Worm (Caenorhabditis elegans) whole organism, L4/young adult: ENCODE results near the gene C29F7.2.
"Not testable (repeated sequence)": the region's sequence is repeated elsewhere in the genome, so short reads cannot be mapped to it uniquely, and the experiment has no call there.

ENCODE experiments used
- W03F9.2 ChIP-seq: fragments of 150-350 bp; optimal IDR thresholded peaks from 2 replicates; lab custom pipeline; 2014; ENCODE audit warnings: missing biosample characterization, missing genetic modification characterization
- dao-5 ChIP-seq: sonication (generic microtip); optimal IDR thresholded peaks from 2 replicates; lab custom pipeline; 2016; ENCODE audit warnings: missing genotype, missing genetic modification characterization, moderate library complexity, missing compliant biosample characterization
- him-1 ChIP-seq: sonication (generic microtip); optimal IDR thresholded peaks from 2 replicates; lab custom pipeline; 2016; ENCODE audit warnings: missing genotype, missing genetic modification reagents, missing genetic modification characterization, missing compliant biosample characterization

DNA sequence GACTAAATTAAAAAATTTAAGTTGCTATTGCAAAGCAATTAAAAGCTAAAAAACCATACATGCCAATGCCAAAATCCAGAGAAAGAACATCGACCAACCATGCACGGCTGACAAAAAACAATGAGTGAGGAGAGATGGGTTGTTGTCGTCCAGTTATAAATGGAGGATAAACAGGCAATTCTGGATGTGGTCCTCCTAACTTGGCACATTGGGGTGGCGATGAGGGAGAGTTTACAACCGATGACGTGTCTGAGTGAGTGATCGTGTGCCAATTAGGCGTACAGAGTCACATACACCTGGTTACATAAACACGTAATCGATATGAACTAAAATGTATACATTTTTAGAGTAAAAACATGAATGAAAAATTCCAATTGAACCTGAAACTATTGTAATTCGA is 15.5 kb downstream of the C29F7.2 start, which contains the start of gene C29F7.10:
- TF ChIP-seq him-1 (tag; lab: Kevin White, UChicago); W03F9.2; dao-5 (tag; lab: Kevin White, UChicago): not testable (repeated sequence)
